Worm (Caenorhabditis elegans) whole organism, young adult: Measurements from ENCODE around the gene tag-243.

Source experiments
- B0035.1 ChIP-seq: sonication (generic microtip); optimal IDR thresholded peaks from 2 replicates; lab custom pipeline; 2016; ENCODE audit warnings: missing genetic modification characterization, mild to moderate bottlenecking, missing compliant biosample characterization, missing genotype, missing genetic modification reagents
- B0261.1 ChIP-seq: sonication (generic microtip); optimal IDR thresholded peaks from 2 replicates; lab custom pipeline; 2016; ENCODE audit warnings: mild to moderate bottlenecking, missing genetic modification characterization, moderate library complexity, missing compliant biosample characterization
- B0336.3 ChIP-seq: fragments of 200-800 bp; sonication (Bioruptor generic); IDR thresholded peaks from 2 replicates; pipeline ENCODE4 v1.3.6; 2022; ENCODE audit warnings: missing genetic modification characterization, missing compliant biosample characterization
- C06A6.2 ChIP-seq: fragments of 200-800 bp; sonication (Bioruptor generic); conservative IDR thresholded peaks from 2 replicates; pipeline ENCODE4 v1.3.6; 2022; ENCODE audit warnings: missing genetic modification characterization, missing compliant biosample characterization
- F33H1.4 ChIP-seq: fragments of 200-800 bp; sonication (Bioruptor generic); IDR thresholded peaks from 2 replicates; pipeline ENCODE4 v1.3.6; 2022; ENCODE audit warnings: missing genetic modification reagents, missing genetic modification characterization, missing compliant biosample characterization
- F37B4.10 ChIP-seq: fragments of 200-800 bp; sonication (Bioruptor generic); IDR thresholded peaks from 2 replicates; pipeline ENCODE4 v1.3.6; 2022; ENCODE audit warnings: missing genetic modification characterization, missing compliant biosample characterization
- F49E8.2 ChIP-seq: sonication (generic microtip); optimal IDR thresholded peaks from 3 replicates; lab custom pipeline; 2017; ENCODE audit warnings: missing genetic modification characterization, mild to moderate bottlenecking, missing compliant biosample characterization, antibody characterized with exemption, moderate library complexity; ENCODE audit not compliant: insufficient read depth
- F52B5.7 ChIP-seq: sonication (generic microtip); optimal IDR thresholded peaks from 2 replicates; lab custom pipeline; 2016; ENCODE audit warnings: mild to moderate bottlenecking, missing genetic modification characterization, missing compliant biosample characterization
- F57A8.1 ChIP-seq: fragments of 200-800 bp; sonication (Bioruptor generic); optimal IDR thresholded peaks from 2 replicates; lab custom pipeline; 2018; ENCODE audit warnings: mild to moderate bottlenecking, missing genetic modification characterization, moderate library complexity, missing compliant biosample characterization
- Y53F4B.3 ChIP-seq: fragments of 200-800 bp; sonication (Bioruptor generic); IDR thresholded peaks from 2 replicates; pipeline ENCODE4 v1.3.6; 2022; ENCODE audit warnings: missing genetic modification reagents, missing genetic modification characterization, missing compliant biosample characterization
- ZK185.1 ChIP-seq: sonication (generic microtip); optimal IDR thresholded peaks from 2 replicates; lab custom pipeline; 2016; ENCODE audit warnings: mild to moderate bottlenecking, missing genetic modification characterization, missing compliant biosample characterization; ENCODE audit not compliant: poor library complexity, severe bottlenecking
- attf-3 ChIP-seq: fragments of 200-800 bp; sonication (Bioruptor generic); conservative IDR thresholded peaks from 2 replicates; pipeline ENCODE4 v1.3.6; 2022; ENCODE audit warnings: missing genetic modification reagents, missing genetic modification characterization, missing compliant biosample characterization
- attf-5 ChIP-seq: fragments of 200-800 bp; sonication (Bioruptor generic); optimal IDR thresholded peaks from 2 replicates; lab custom pipeline; 2018; ENCODE audit warnings: mild to moderate bottlenecking, missing genetic modification characterization, missing compliant biosample characterization
- bed-2 ChIP-seq: fragments of 200-800 bp; sonication (Bioruptor generic); IDR thresholded peaks from 2 replicates; pipeline ENCODE4 v1.3.6; 2022; ENCODE audit warnings: missing genetic modification reagents, missing genetic modification characterization, missing compliant biosample characterization
- cebp-1 ChIP-seq, 2 experiments: fragments of 200-800 bp in 1 of 2; sonication (Bioruptor generic) in 1 of 2; sonication (generic microtip) in 1 of 2; IDR thresholded peaks in 1 of 2; optimal IDR thresholded peaks in 1 of 2; 2 replicates each; pipeline versions ENCODE4 v1.3.6 to Lab custom; 2017 to 2022; ENCODE audit warnings: missing compliant biosample characterization in 2 of 2, missing genetic modification characterization in 2 of 2, mild to moderate bottlenecking in 1 of 2, missing genetic modification reagents in 1 of 2, moderate library complexity in 1 of 2
- cebp-2 ChIP-seq: fragments of 200-800 bp; sonication (Bioruptor generic); IDR thresholded peaks from 2 replicates; pipeline ENCODE4 v1.3.6; 2022; ENCODE audit warnings: missing genetic modification characterization, missing compliant biosample characterization
- ceh-100 ChIP-seq: fragments of 200-800 bp; sonication (Bioruptor generic); IDR thresholded peaks from 2 replicates; pipeline ENCODE4 v1.3.6; 2022; ENCODE audit warnings: missing genetic modification reagents, missing genetic modification characterization, missing compliant biosample characterization
- ceh-91 ChIP-seq: fragments of 200-800 bp; sonication (Bioruptor generic); IDR thresholded peaks from 2 replicates; pipeline ENCODE4 v1.3.6; 2022; ENCODE audit warnings: missing genetic modification reagents, missing genetic modification characterization, missing compliant biosample characterization
- dpff-1 ChIP-seq: sonication (generic microtip); optimal IDR thresholded peaks from 2 replicates; lab custom pipeline; 2017; ENCODE audit warnings: mild to moderate bottlenecking, missing genetic modification characterization, missing compliant biosample characterization
- dpl-1 ChIP-seq: fragments of 150-350 bp; optimal IDR thresholded peaks from 2 replicates; lab custom pipeline; 2014; ENCODE audit warnings: missing biosample characterization, missing genetic modification reagents, missing genetic modification characterization
- efl-1 ChIP-seq: fragments of 150-350 bp; optimal IDR thresholded peaks from 2 replicates; lab custom pipeline; 2014; ENCODE audit warnings: missing biosample characterization, missing genetic modification reagents, missing genetic modification characterization
- egl-18 ChIP-seq: fragments of 200-800 bp; sonication (Bioruptor generic); IDR thresholded peaks from 2 replicates; pipeline ENCODE4 v1.3.6; 2022; ENCODE audit warnings: missing genetic modification reagents, missing genetic modification characterization, missing compliant biosample characterization
- fkh-3 ChIP-seq: sonication (generic microtip); optimal IDR thresholded peaks from 2 replicates; lab custom pipeline; 2016; ENCODE audit warnings: mild to moderate bottlenecking, missing genetic modification characterization, missing compliant biosample characterization
- gei-17 ChIP-seq: fragments of 200-800 bp; sonication (Bioruptor generic); optimal IDR thresholded peaks from 2 replicates; lab custom pipeline; 2018; ENCODE audit warnings: mild to moderate bottlenecking, missing genetic modification characterization, missing compliant biosample characterization
- hlh-12 ChIP-seq: sonication (generic microtip); optimal IDR thresholded peaks from 2 replicates; lab custom pipeline; 2016; ENCODE audit warnings: missing genetic modification characterization, missing compliant biosample characterization
- hlh-26 ChIP-seq: fragments of 200-800 bp; sonication (Bioruptor generic); conservative IDR thresholded peaks from 2 replicates; pipeline ENCODE4 v1.3.6; 2022; ENCODE audit warnings: missing genetic modification reagents, missing genetic modification characterization, missing compliant biosample characterization
- hmg-1.2 ChIP-seq: fragments of 200-800 bp; sonication (Bioruptor generic); IDR thresholded peaks from 2 replicates; pipeline ENCODE4 v1.3.6; 2022; ENCODE audit warnings: missing genetic modification reagents, missing genetic modification characterization, missing compliant biosample characterization
- hrde-1 ChIP-seq: sonication (generic microtip); optimal IDR thresholded peaks from 2 replicates; lab custom pipeline; 2016; ENCODE audit warnings: missing genetic modification characterization, mild to moderate bottlenecking, missing compliant biosample characterization, moderate library complexity, missing genotype, missing genetic modification reagents, borderline replicate concordance
- lin-26 ChIP-seq: fragments of 200-800 bp; sonication (Bioruptor generic); IDR thresholded peaks from 2 replicates; pipeline ENCODE4 v1.3.6; 2022; ENCODE audit warnings: missing genetic modification reagents, missing genetic modification characterization, missing compliant biosample characterization
- lin-35 ChIP-seq, 3 experiments: fragments of 150-350 bp in 2 of 3; sonication (generic microtip) in 1 of 3; optimal IDR thresholded peaks; 2 replicates each; lab custom pipeline; 2014 to 2018; ENCODE audit warnings: missing biosample characterization in 3 of 3, missing genetic modification characterization in 3 of 3, missing genetic modification reagents in 3 of 3
- lin-54 ChIP-seq: fragments of 200-800 bp; sonication (Bioruptor generic); optimal IDR thresholded peaks from 2 replicates; lab custom pipeline; 2018; ENCODE audit warnings: mild to moderate bottlenecking, missing genetic modification characterization, missing compliant biosample characterization
- lsl-1 ChIP-seq: fragments of 200-800 bp; sonication (Bioruptor generic); optimal IDR thresholded peaks from 2 replicates; lab custom pipeline; 2018; ENCODE audit warnings: mild to moderate bottlenecking, missing genetic modification characterization, moderate library complexity, missing compliant biosample characterization
- madf-3 ChIP-seq: fragments of 200-800 bp; sonication (Bioruptor generic); IDR thresholded peaks from 2 replicates; pipeline ENCODE4 v1.3.6; 2022; ENCODE audit warnings: missing genetic modification reagents, missing genetic modification characterization, missing compliant biosample characterization
- madf-6 ChIP-seq: fragments of 200-800 bp; sonication (Bioruptor generic); IDR thresholded peaks from 2 replicates; pipeline ENCODE4 v1.3.6; 2022; ENCODE audit warnings: missing genetic modification reagents, missing genetic modification characterization, missing compliant biosample characterization
- madf-8 ChIP-seq: fragments of 200-800 bp; sonication (Bioruptor generic); conservative IDR thresholded peaks from 2 replicates; pipeline ENCODE4 v1.3.6; 2022; ENCODE audit warnings: missing genetic modification reagents, missing genetic modification characterization, missing compliant biosample characterization
- mcd-1 ChIP-seq: fragments of 200-800 bp; sonication (Bioruptor generic); IDR thresholded peaks from 2 replicates; pipeline ENCODE4 v1.3.6; 2022; ENCODE audit warnings: missing genetic modification reagents, missing genetic modification characterization, missing compliant biosample characterization
- nhr-120 ChIP-seq: fragments of 200-800 bp; sonication (Bioruptor generic); IDR thresholded peaks from 2 replicates; pipeline ENCODE4 v1.3.6; 2022; ENCODE audit warnings: missing genetic modification characterization, missing compliant biosample characterization
- nhr-27 ChIP-seq: fragments of 200-800 bp; sonication (Bioruptor generic); optimal IDR thresholded peaks from 2 replicates; lab custom pipeline; 2018; ENCODE audit warnings: mild to moderate bottlenecking, missing genetic modification characterization, moderate library complexity, missing compliant biosample characterization
- nhr-90 ChIP-seq: sonication (generic microtip); optimal IDR thresholded peaks from 2 replicates; lab custom pipeline; 2016; ENCODE audit warnings: missing genotype, mild to moderate bottlenecking, missing genetic modification characterization, missing compliant biosample characterization
- sea-2 ChIP-seq: fragments of 200-800 bp; sonication (Bioruptor generic); IDR thresholded peaks from 2 replicates; pipeline ENCODE4 v1.3.6; 2022; ENCODE audit warnings: missing genetic modification characterization, missing compliant biosample characterization
- snpc-4 ChIP-seq, 5 experiments: fragments of 150-350 bp in 1 of 5; sonication (generic microtip) in 4 of 5; optimal IDR thresholded peaks; 2 replicates each; lab custom pipeline; 2014 to 2018; ENCODE audit warnings: missing genetic modification characterization in 5 of 5, missing biosample characterization in 3 of 5, antibody characterized with exemption in 2 of 5, mild to moderate bottlenecking in 2 of 5, missing compliant biosample characterization in 2 of 5, missing genotype in 2 of 5, moderate library complexity in 2 of 5, missing genetic modification reagents in 1 of 5
- tbp1 ChIP-seq: fragments of 200-800 bp; sonication (Bioruptor generic); optimal IDR thresholded peaks from 2 replicates; lab custom pipeline; 2018; ENCODE audit warnings: mild to moderate bottlenecking, missing genetic modification characterization, missing compliant biosample characterization
- xnd-1 ChIP-seq: sonication (generic microtip); optimal IDR thresholded peaks from 2 replicates; lab custom pipeline; 2016; ENCODE audit warnings: missing genotype, missing genetic modification reagents, missing genetic modification characterization, missing compliant biosample characterization
- ztf-28 ChIP-seq: fragments of 200-800 bp; sonication (Bioruptor generic); IDR thresholded peaks from 2 replicates; pipeline ENCODE4 v1.3.6; 2022; ENCODE audit warnings: missing genetic modification reagents, missing genetic modification characterization, missing compliant biosample characterization

Gene tag-243

ce11 chrIII:4721750-4722149, 33.5 kb upstream of the tag-243 start, which contains the start of gene acy-1 (continued):
- TF ChIP-seq hlh-12 (tag; lab: Kevin White, UChicago), result no peak
- peak; percentile 85 for TF ChIP-seq hmg-1.2 (GFP tag; lab: Robert Waterston, UW)
- no peak for TF ChIP-seq nhr-120 (GFP tag; lab: Robert Waterston, UW)
- no peak for TF ChIP-seq nhr-90 (tag; lab: Kevin White, UChicago)
- no peak for TF ChIP-seq cebp-1 (GFP tag; IDR thresholded peaks at IDR 0.05; lab: Robert Waterston, UW)
- TF ChIP-seq cebp-1 (tag; optimal IDR thresholded peaks at IDR 0.05; lab: Kevin White, UChicago), result peak; percentile 59
- no peak for TF ChIP-seq B0261.1 (tag; lab: Kevin White, UChicago)
- peak in 1 of 3 experiments; percentile 78 for TF ChIP-seq lin-35 (GFP tag; optimal IDR thresholded peaks at IDR 0.05; lab: Kevin White, UChicago)
- no peak for TF ChIP-seq attf-3 (GFP tag; lab: Robert Waterston, UW)
- TF ChIP-seq Y53F4B.3 (GFP tag; lab: Robert Waterston, UW), result no peak
- TF ChIP-seq cebp-2 (GFP tag; lab: Robert Waterston, UW), result no peak
- TF ChIP-seq hrde-1 (tag; lab: Kevin White, UChicago), result no peak
- TF ChIP-seq ztf-28 (GFP tag; lab: Robert Waterston, UW), result no peak
- TF ChIP-seq efl-1, result no peak
- TF ChIP-seq B0336.3 (GFP tag; lab: Robert Waterston, UW), result no peak
- no peak for TF ChIP-seq B0035.1
- TF ChIP-seq sea-2 (GFP tag; lab: Robert Waterston, UW), result no peak
- no peak for TF ChIP-seq F57A8.1 (GFP tag; lab: Kevin White, UChicago)

- TF ChIP-seq lsl-1 (GFP tag; lab: Kevin White, UChicago), result peak; percentile 44
- TF ChIP-seq C06A6.2 (GFP tag; lab: Robert Waterston, UW), result no peak
- no peak for TF ChIP-seq tbp1 (GFP tag; lab: Kevin White, UChicago)
- peak; percentile 59 for TF ChIP-seq attf-5
- no peak for TF ChIP-seq hlh-26 (GFP tag; lab: Robert Waterston, UW)
- TF ChIP-seq madf-3, result no peak
- no peak for TF ChIP-seq F49E8.2 (tag; lab: Kevin White, UChicago)
- peak; percentile 43; the same call in 1 of the 2 replicates for TF ChIP-seq madf-6 (GFP tag; lab: Robert Waterston, UW)
- TF ChIP-seq dpff-1 (tag; lab: Kevin White, UChicago), result no peak
- peak; percentile 63 for TF ChIP-seq dpl-1 (GFP tag; lab: Kevin White, UChicago)
- peak; percentile 92 for TF ChIP-seq mcd-1
- TF ChIP-seq ceh-100 (GFP tag; lab: Robert Waterston, UW), result no peak
- no peak for TF ChIP-seq ceh-91 (GFP tag; lab: Robert Waterston, UW)
- peak; percentile 90 for TF ChIP-seq lin-54 (GFP tag; lab: Kevin White, UChicago)
- TF ChIP-seq F52B5.7 (tag; lab: Kevin White, UChicago), result no peak
- no peak for TF ChIP-seq cebp-1 (GFP tag; IDR thresholded peaks at IDR 0.05; lab: Robert Waterston, UW)
- TF ChIP-seq cebp-1 (tag; optimal IDR thresholded peaks at IDR 0.05; lab: Kevin White, UChicago), result no peak
- TF ChIP-seq snpc-4 (GFP tag; optimal IDR thresholded peaks at IDR 0.05; lab: Kevin White, UChicago), result no peak
- no peak for TF ChIP-seq snpc-4 (tag; optimal IDR thresholded peaks at IDR 0.05; lab: Kevin White, UChicago)
- TF ChIP-seq nhr-27 (tag; lab: Kevin White, UChicago), result no peak
- no peak for TF ChIP-seq gei-17 (GFP tag; lab: Kevin White, UChicago)
- TF ChIP-seq F37B4.10 (GFP tag; lab: Robert Waterston, UW), result no peak
- no peak for TF ChIP-seq ZK185.1 (tag; lab: Kevin White, UChicago)
- TF ChIP-seq lin-35 (GFP tag; optimal IDR thresholded peaks at IDR 0.05; lab: Kevin White, UChicago), result peak in 2 of 3 experiments; percentile 42 to 72
- TF ChIP-seq F33H1.4 (GFP tag; lab: Robert Waterston, UW), result 0 out of 2 replicates have a peak, but pooled peaks have one; percentile 41
- no peak for TF ChIP-seq bed-2 (GFP tag; lab: Robert Waterston, UW)
- no peak for TF ChIP-seq egl-18 (GFP tag; lab: Robert Waterston, UW)
- TF ChIP-seq fkh-3 (tag; lab: Kevin White, UChicago), result no peak
- TF ChIP-seq lin-26, result no peak
- TF ChIP-seq hrde-1 (tag; lab: Kevin White, UChicago), result no peak
- no peak for TF ChIP-seq madf-8 (GFP tag; lab: Robert Waterston, UW)
- no peak for TF ChIP-seq F57A8.1 (GFP tag; lab: Kevin White, UChicago)
- no peak for TF ChIP-seq xnd-1 (tag; lab: Kevin White, UChicago)
- no peak for TF ChIP-seq sea-2 (GFP tag; lab: Robert Waterston, UW)
These were observed 32.5 kb upstream of the tag-243 start, which contains the start of gene emb-5 for ce11 chrIII:4720620-4721227. emb-5 (minus strand) TSS chrIII:4720670.
